Worm (Caenorhabditis elegans): ENCODE measurements around the gene F58H7.1.

- TF ChIP-seq blmp-1 (tag; optimal IDR thresholded peaks at IDR 0.05): no peak
- no peak for TF ChIP-seq elt-3 (tag; optimal IDR thresholded peaks at IDR 0.05)
- no peak for TF ChIP-seq ztf-11 (tag; optimal IDR thresholded peaks at IDR 0.05)
- no peak for TF ChIP-seq unc-62 (GFP tag; optimal IDR thresholded peaks at IDR 0.05)
- no peak for TF ChIP-seq ceh-83 (GFP tag; optimal IDR thresholded peaks at IDR 0.05)
- no peak for TF ChIP-seq hlh-1 (tag; optimal IDR thresholded peaks at IDR 0.05)
- TF ChIP-seq snpc-4 (tag; optimal IDR thresholded peaks at IDR 0.05): no peak
- no peak for TF ChIP-seq pha-4 (tag; optimal IDR thresholded peaks at IDR 0.05)
- TF ChIP-seq sptf-1 (tag; optimal IDR thresholded peaks at IDR 0.05): no peak
- no peak for TF ChIP-seq mab-5 (tag; optimal IDR thresholded peaks at IDR 0.05)
- TF ChIP-seq ces-1 (GFP tag; optimal IDR thresholded peaks at IDR 0.05): no peak
- TF ChIP-seq nhr-237 (tag; optimal IDR thresholded peaks at IDR 0.05): no peak
- no peak for TF ChIP-seq nhr-12 (tag; optimal IDR thresholded peaks at IDR 0.05)
- no peak for TF ChIP-seq unc-39 (tag; optimal IDR thresholded peaks at IDR 0.05)
Observed at ce11 chrIV:917640-918039, 18.0 kb downstream of the F58H7.1 start.

All from whole organism, mixed stage, embryonic.